Worm (Caenorhabditis elegans) whole organism, L2 larva: ENCODE measurements around the gene kin-2.

ENCODE experiments used
- C34F6.9 ChIP-seq: fragments of 150-350 bp; optimal IDR thresholded peaks from 2 replicates; lab custom pipeline; 2014; ENCODE audit warnings: missing biosample characterization, missing genetic modification characterization
- Y55F3AM.14 ChIP-seq: fragments of 200-800 bp; sonication (Bioruptor generic); optimal IDR thresholded peaks from 2 replicates; lab custom pipeline; 2018; ENCODE audit warnings: mild to moderate bottlenecking, missing genetic modification characterization, missing compliant biosample characterization
- alr-1 ChIP-seq: fragments of 150-350 bp; optimal IDR thresholded peaks from 2 replicates; lab custom pipeline; 2014; ENCODE audit warnings: missing biosample characterization, missing genetic modification characterization
- ama-1 ChIP-seq: fragments of 150-350 bp; optimal IDR thresholded peaks from 2 replicates; lab custom pipeline; 2018; ENCODE audit warnings: inconsistent platforms
- blmp-1 ChIP-seq: sonication (generic microtip); optimal IDR thresholded peaks from 2 replicates; lab custom pipeline; 2017; ENCODE audit warnings: missing genetic modification characterization, mild to moderate bottlenecking, missing compliant biosample characterization, antibody characterized with exemption, moderate library complexity; ENCODE audit not compliant: insufficient read depth
- egl-27 ChIP-seq: sonication (generic microtip); optimal IDR thresholded peaks from 3 replicates; lab custom pipeline; 2017; ENCODE audit warnings: missing biosample characterization, missing genetic modification reagents, missing genetic modification characterization
- lin-11 ChIP-seq: fragments of 150-350 bp; sonication (generic microtip); optimal IDR thresholded peaks from 2 replicates; lab custom pipeline; 2014; ENCODE audit warnings: missing biosample characterization, missing genetic modification characterization, inconsistent platforms, mixed read lengths
- lin-39 ChIP-seq: fragments of 150-350 bp; optimal IDR thresholded peaks from 2 replicates; lab custom pipeline; 2014; ENCODE audit warnings: missing biosample characterization, missing genetic modification reagents, missing genetic modification characterization
- mdl-1 ChIP-seq, 2 experiments: fragments of 150-350 bp in 1 of 2; sonication (generic microtip) in 1 of 2; optimal IDR thresholded peaks; 2 replicates each; lab custom pipeline; 2017; ENCODE audit warnings: missing biosample characterization in 2 of 2, missing genetic modification characterization in 2 of 2
- nhr-11 ChIP-seq: fragments of 150-350 bp; optimal IDR thresholded peaks from 2 replicates; lab custom pipeline; 2014; ENCODE audit warnings: missing biosample characterization, missing genetic modification characterization
- nhr-12 ChIP-seq: fragments of 150-350 bp; optimal IDR thresholded peaks from 2 replicates; lab custom pipeline; 2014; ENCODE audit warnings: missing biosample characterization, missing genetic modification characterization
- nhr-237 ChIP-seq: fragments of 150-350 bp; optimal IDR thresholded peaks from 2 replicates; lab custom pipeline; 2014; ENCODE audit warnings: missing biosample characterization, missing genetic modification characterization
- snpc-4 ChIP-seq: fragments of 150-350 bp; optimal IDR thresholded peaks from 2 replicates; lab custom pipeline; 2014; ENCODE audit warnings: missing biosample characterization, missing genetic modification characterization

ce11 chrX:6010573-6010972 lies 32.9 kb upstream of the kin-2 start, which contains the start of gene C09B8.3:
- no peak for TF ChIP-seq nhr-237
- TF ChIP-seq mdl-1 (tag; optimal IDR thresholded peaks at IDR 0.05; lab: Kevin White, UChicago): no peak
- no peak for TF ChIP-seq lin-39 (tag; lab: Kevin White, UChicago)
- TF ChIP-seq nhr-12 (tag; lab: Kevin White, UChicago): no peak
- no peak for TF ChIP-seq alr-1 (tag; lab: Kevin White, UChicago)
- TF ChIP-seq lin-11: no peak
- no peak for TF ChIP-seq C34F6.9 (tag; lab: Kevin White, UChicago)
- no peak for TF ChIP-seq Y55F3AM.14 (GFP tag; lab: Kevin White, UChicago)
- no peak for TF ChIP-seq ama-1
- no peak for TF ChIP-seq blmp-1 (tag; lab: Kevin White, UChicago)
- no peak for TF ChIP-seq nhr-11
- TF ChIP-seq snpc-4: no peak
- TF ChIP-seq egl-27 (tag; lab: Kevin White, UChicago): no peak
